Worm (Caenorhabditis elegans) whole organism, L4 larva: Measurements from ENCODE around the gene suox-1.
A peak's percentile ranks its signal among the peaks of the same experiment; 100 is the strongest.

Experiments used
- F10B5.3 ChIP-seq: sonication (generic microtip); optimal IDR thresholded peaks from 2 replicates; lab custom pipeline; 2016; ENCODE audit warnings: mild to moderate bottlenecking, missing genetic modification characterization, missing compliant biosample characterization
- T20F7.1 ChIP-seq: fragments of 200-800 bp; sonication (Bioruptor generic); optimal IDR thresholded peaks from 2 replicates; lab custom pipeline; 2018; ENCODE audit warnings: mild to moderate bottlenecking, missing genetic modification characterization, missing compliant biosample characterization
- Y105C5A.15 ChIP-seq: fragments of 200-800 bp; sonication (Bioruptor generic); IDR thresholded peaks from 2 replicates; pipeline ENCODE4 v1.3.6; 2022; ENCODE audit warnings: missing genetic modification characterization, missing compliant biosample characterization
- Y75B8A.6 ChIP-seq: fragments of 200-800 bp; sonication (Bioruptor generic); IDR thresholded peaks from 2 replicates; pipeline ENCODE4 v1.3.6; 2022; ENCODE audit warnings: missing genetic modification reagents, missing genetic modification characterization, missing compliant biosample characterization
- aly-2 ChIP-seq: sonication (generic microtip); optimal IDR thresholded peaks from 2 replicates; lab custom pipeline; 2018; ENCODE audit warnings: missing biosample characterization, missing genetic modification characterization
- arid-1 ChIP-seq: fragments of 200-800 bp; sonication (Bioruptor generic); conservative IDR thresholded peaks from 2 replicates; pipeline ENCODE4 v1.3.6; 2022; ENCODE audit warnings: missing genetic modification reagents, missing genetic modification characterization, missing compliant biosample characterization
- ceh-32 ChIP-seq: sonication (generic microtip); optimal IDR thresholded peaks from 2 replicates; lab custom pipeline; 2016; ENCODE audit warnings: mild to moderate bottlenecking, missing genetic modification characterization, missing compliant biosample characterization; ENCODE audit not compliant: poor library complexity
- ceh-44 ChIP-seq: fragments of 200-800 bp; sonication (Bioruptor generic); IDR thresholded peaks from 2 replicates; pipeline ENCODE4 v1.3.6; 2022; ENCODE audit warnings: missing genetic modification reagents, missing genetic modification characterization, missing compliant biosample characterization
- ces-1 ChIP-seq: fragments of 150-350 bp; sonication (generic microtip); optimal IDR thresholded peaks from 4 replicates; lab custom pipeline; 2014; ENCODE audit warnings: missing biosample characterization, missing genetic modification reagents, missing genetic modification characterization
- cey-2 ChIP-seq: sonication (generic microtip); optimal IDR thresholded peaks from 3 replicates; lab custom pipeline; 2017; ENCODE audit warnings: missing genetic modification characterization, mild to moderate bottlenecking, missing compliant biosample characterization, antibody characterized with exemption, borderline replicate concordance; ENCODE audit not compliant: insufficient read depth
- daf-16 ChIP-seq, 3 experiments: sonication (generic microtip); optimal IDR thresholded peaks; 2 replicates each; lab custom pipeline; 2016 to 2017; ENCODE audit warnings: missing genetic modification characterization in 3 of 3, missing genetic modification reagents in 3 of 3, mild to moderate bottlenecking in 2 of 3, missing compliant biosample characterization in 2 of 3, missing biosample characterization in 1 of 3, moderate library complexity in 1 of 3
- daf-19 ChIP-seq: fragments of 200-800 bp; sonication (Bioruptor generic); conservative IDR thresholded peaks from 2 replicates; pipeline ENCODE4 v1.3.6; 2022; ENCODE audit warnings: missing genetic modification characterization, missing compliant biosample characterization
- dpl-1 ChIP-seq: fragments of 150-350 bp; optimal IDR thresholded peaks from 2 replicates; lab custom pipeline; 2014; ENCODE audit warnings: missing biosample characterization, missing genetic modification reagents, missing genetic modification characterization
- gei-8 ChIP-seq: fragments of 200-800 bp; sonication (Bioruptor generic); optimal IDR thresholded peaks from 2 replicates; lab custom pipeline; 2018; ENCODE audit warnings: mild to moderate bottlenecking, missing genetic modification characterization, missing compliant biosample characterization
- hlh-11 ChIP-seq: fragments of 200-800 bp; sonication (Bioruptor generic); optimal IDR thresholded peaks from 2 replicates; lab custom pipeline; 2018; ENCODE audit warnings: mild to moderate bottlenecking, missing genetic modification characterization, missing compliant biosample characterization
- lim-7 ChIP-seq: fragments of 200-800 bp; sonication (Bioruptor generic); IDR thresholded peaks from 2 replicates; pipeline ENCODE4 v1.3.6; 2022; ENCODE audit warnings: missing genetic modification characterization, missing compliant biosample characterization
- lin-1 ChIP-seq: fragments of 200-800 bp; sonication (Bioruptor generic); IDR thresholded peaks from 2 replicates; pipeline ENCODE4 v1.3.6; 2022; ENCODE audit warnings: missing genetic modification reagents, missing genetic modification characterization, missing compliant biosample characterization
- lin-13 ChIP-seq: fragments of 150-350 bp; optimal IDR thresholded peaks from 2 replicates; lab custom pipeline; 2014; ENCODE audit warnings: missing biosample characterization, missing genetic modification reagents, missing genetic modification characterization
- lin-15B ChIP-seq: fragments of 150-350 bp; sonication (generic microtip); optimal IDR thresholded peaks from 3 replicates; lab custom pipeline; 2014; ENCODE audit warnings: missing biosample characterization, missing genetic modification characterization
- mdl-1 ChIP-seq, 2 experiments: fragments of 150-350 bp in 1 of 2; sonication (generic microtip) in 1 of 2; optimal IDR thresholded peaks; 2 replicates each; lab custom pipeline; 2014 to 2017; ENCODE audit warnings: missing biosample characterization in 2 of 2, missing genetic modification characterization in 2 of 2
- mes-2 ChIP-seq: sonication (generic microtip); optimal IDR thresholded peaks from 2 replicates; lab custom pipeline; 2016; ENCODE audit warnings: missing genotype, mild to moderate bottlenecking, missing genetic modification characterization, missing compliant biosample characterization; ENCODE audit not compliant: poor library complexity, severe bottlenecking
- mxl-3 ChIP-seq: fragments of 200-800 bp; sonication (Bioruptor generic); optimal IDR thresholded peaks from 2 replicates; lab custom pipeline; 2018; ENCODE audit warnings: mild to moderate bottlenecking, missing genetic modification characterization, missing compliant biosample characterization
- nhr-10 ChIP-seq: fragments of 150-350 bp; optimal IDR thresholded peaks from 2 replicates; lab custom pipeline; 2014; ENCODE audit warnings: missing biosample characterization, missing genetic modification characterization
- nhr-102 ChIP-seq: sonication (generic microtip); optimal IDR thresholded peaks from 2 replicates; lab custom pipeline; 2016; ENCODE audit warnings: mild to moderate bottlenecking, missing genetic modification characterization, moderate library complexity, missing compliant biosample characterization
- nhr-11 ChIP-seq: fragments of 150-350 bp; optimal IDR thresholded peaks from 2 replicates; lab custom pipeline; 2014; ENCODE audit warnings: missing biosample characterization, missing genetic modification characterization
- nhr-111 ChIP-seq: fragments of 200-800 bp; sonication (Bioruptor generic); optimal IDR thresholded peaks from 2 replicates; lab custom pipeline; 2018; ENCODE audit warnings: mild to moderate bottlenecking, missing genetic modification characterization, missing compliant biosample characterization
- nhr-48 ChIP-seq: sonication (generic microtip); optimal IDR thresholded peaks from 2 replicates; lab custom pipeline; 2016; ENCODE audit warnings: mild to moderate bottlenecking, missing genetic modification characterization, missing compliant biosample characterization
- nhr-77 ChIP-seq: fragments of 150-350 bp; optimal IDR thresholded peaks from 2 replicates; lab custom pipeline; 2014; ENCODE audit warnings: missing biosample characterization, missing genetic modification characterization
- set-16 ChIP-seq: fragments of 200-800 bp; sonication (Bioruptor generic); IDR thresholded peaks from 2 replicates; pipeline ENCODE4 v1.3.6; 2022; ENCODE audit warnings: missing genetic modification reagents, missing genetic modification characterization, missing compliant biosample characterization
- skn-1 ChIP-seq: fragments of 150-350 bp; optimal IDR thresholded peaks from 2 replicates; lab custom pipeline; 2014; ENCODE audit warnings: missing biosample characterization, missing genetic modification characterization
- snpc-4 ChIP-seq: fragments of 150-350 bp; optimal IDR thresholded peaks from 2 replicates; lab custom pipeline; 2014; ENCODE audit warnings: missing biosample characterization, missing genetic modification characterization
- tag-97 ChIP-seq: fragments of 200-800 bp; sonication (Bioruptor generic); IDR thresholded peaks from 2 replicates; pipeline ENCODE4 v1.3.6; 2022; ENCODE audit warnings: missing genetic modification characterization, missing compliant biosample characterization
- unc-130 ChIP-seq: sonication (generic microtip); optimal IDR thresholded peaks from 2 replicates; lab custom pipeline; 2016; ENCODE audit warnings: missing genetic modification reagents, missing genetic modification characterization, missing compliant biosample characterization
- unc-62 ChIP-seq, 3 experiments: fragments of 150-350 bp in 1 of 3; sonication (generic microtip); optimal IDR thresholded peaks in 2 of 3; peaks in 1 of 3; 1 replicate in 1 of 3; 2 replicates in 2 of 3; lab custom pipeline; 2014 to 2017; ENCODE audit warnings: missing biosample characterization in 3 of 3, missing genetic modification characterization in 3 of 3, missing genetic modification reagents in 3 of 3, missing genotype in 1 of 3
- vab-7 ChIP-seq: fragments of 200-800 bp; sonication (Bioruptor generic); IDR thresholded peaks from 2 replicates; pipeline ENCODE4 v1.3.6; 2022; ENCODE audit warnings: missing genetic modification reagents, missing genetic modification characterization, missing compliant biosample characterization
- zfp-2 ChIP-seq: sonication (generic microtip); optimal IDR thresholded peaks from 2 replicates; lab custom pipeline; 2016; ENCODE audit warnings: mild to moderate bottlenecking, missing genetic modification characterization, missing compliant biosample characterization
- zip-11 ChIP-seq: fragments of 200-800 bp; sonication (Bioruptor generic); IDR thresholded peaks from 2 replicates; pipeline ENCODE4 v1.3.6; 2022; ENCODE audit warnings: missing genetic modification characterization, missing compliant biosample characterization

Gene suox-1

DNA sequence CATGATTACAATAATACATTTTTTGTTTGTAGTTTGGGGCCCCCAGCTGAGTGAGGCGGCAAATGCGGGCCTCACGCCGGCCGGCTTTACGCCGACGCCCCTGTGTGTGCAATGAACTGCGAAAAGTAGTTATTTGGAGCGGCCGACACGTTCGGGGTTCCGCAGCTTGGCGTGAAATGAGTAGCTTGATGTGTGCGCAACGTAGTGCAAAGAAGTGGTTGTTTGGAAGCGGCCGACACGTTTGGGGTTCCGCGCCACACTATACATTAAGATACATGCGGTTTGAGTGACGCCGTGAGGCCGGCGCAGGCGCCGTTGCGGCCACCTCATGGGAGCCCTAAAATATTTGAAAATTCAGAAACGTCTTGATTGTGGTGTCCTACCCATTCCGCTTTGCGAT, 28.7 kb upstream of the suox-1 start (continued):
- TF ChIP-seq snpc-4 (tag; lab: Kevin White, UChicago) (no peak), gei-8 (no peak)
- TF ChIP-seq, all 104 proteins: peak for 3

- TF ChIP-seq mes-2 (tag; lab: Kevin White, UChicago) (no peak), mdl-1 (tag; optimal IDR thresholded peaks at IDR 0.05; lab: Kevin White, UChicago) (no peak), nhr-48 (tag; lab: Kevin White, UChicago) (peak; percentile 6), snpc-4 (tag; lab: Kevin White, UChicago) (no peak)
- TF ChIP-seq, all 104 proteins: peak for 1
Observed at ce11 chrX:15469957-15470548, 27.3 kb upstream of the suox-1 start.

ce11 chrX:15477309-15477708, 20.0 kb upstream of the suox-1 start, which contains the start of gene exc-1:
TSS of gene exc-1 (minus strand) at chrX:15477409.
- TF ChIP-seq dpl-1 (GFP tag; lab: Kevin White, UChicago) (no peak), nhr-102 (tag; lab: Kevin White, UChicago) (no peak), arid-1 (no peak), cey-2 (tag; lab: Kevin White, UChicago) (no peak), ceh-44 (no peak), daf-16 (GFP tag; optimal IDR thresholded peaks at IDR 0.05; lab: Kevin White, UChicago) (no peak), daf-16 (tag; optimal IDR thresholded peaks at IDR 0.05; lab: Kevin White, UChicago) (no peak), nhr-77 (no peak), F10B5.3 (tag; lab: Kevin White, UChicago) (no peak), nhr-11 (tag; lab: Kevin White, UChicago) (no peak), nhr-10 (no peak), unc-130 (GFP tag; lab: Kevin White, UChicago) (no peak), Y105C5A.15 (GFP tag; lab: Robert Waterston, UW) (no peak), tag-97 (GFP tag; lab: Robert Waterston, UW) (no peak), ceh-32 (tag; lab: Kevin White, UChicago) (no peak), lin-1 (no peak)

- no peak for TF ChIP-seq lim-7 (GFP tag; lab: Robert Waterston, UW)
- TF ChIP-seq nhr-111 (GFP tag; lab: Kevin White, UChicago), result no peak
- peak in 1 of 2 experiments; percentile 60 for TF ChIP-seq unc-62 (GFP tag; optimal IDR thresholded peaks at IDR 0.05 in 1 of 2; lab: Kevin White, UChicago)
- TF ChIP-seq unc-62 (tag; optimal IDR thresholded peaks at IDR 0.05; lab: Kevin White, UChicago), result no peak
- TF ChIP-seq T20F7.1 (GFP tag; lab: Kevin White, UChicago), result no peak
Observed at ce11 chrX:15478717-15479116, 18.6 kb upstream of the suox-1 start, which contains the start of gene gcy-36. TSS of gene gcy-36 (plus strand) at chrX:15479017.

DNA sequence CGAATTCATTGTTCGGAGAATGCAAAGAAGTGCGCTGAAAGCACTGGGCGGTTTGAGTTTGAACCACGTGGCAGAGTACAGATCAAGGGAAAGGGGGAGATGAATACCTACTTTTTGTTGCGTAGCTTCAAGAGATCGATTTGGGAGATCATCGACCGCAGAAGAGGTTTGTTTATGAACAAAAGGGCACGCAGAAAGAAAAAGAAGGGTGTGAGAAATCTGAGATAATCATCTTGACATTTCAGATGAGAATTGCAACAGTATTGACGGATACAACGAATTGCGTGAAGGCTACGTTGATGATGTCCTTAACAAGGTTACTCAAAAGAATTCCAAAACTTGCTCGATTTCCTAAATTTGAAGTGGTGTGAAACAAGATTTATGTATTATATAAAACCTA, 12.1 kb upstream of the suox-1 start:
- TF ChIP-seq cey-2 (tag; lab: Kevin White, UChicago) (no peak), unc-62 (GFP tag; optimal IDR thresholded peaks at IDR 0.05 in 1 of 2; lab: Kevin White, UChicago) (peak in 1 of 2 experiments; percentile 4), unc-62 (tag; optimal IDR thresholded peaks at IDR 0.05; lab: Kevin White, UChicago) (no peak), lin-13 (no peak)

DNA sequence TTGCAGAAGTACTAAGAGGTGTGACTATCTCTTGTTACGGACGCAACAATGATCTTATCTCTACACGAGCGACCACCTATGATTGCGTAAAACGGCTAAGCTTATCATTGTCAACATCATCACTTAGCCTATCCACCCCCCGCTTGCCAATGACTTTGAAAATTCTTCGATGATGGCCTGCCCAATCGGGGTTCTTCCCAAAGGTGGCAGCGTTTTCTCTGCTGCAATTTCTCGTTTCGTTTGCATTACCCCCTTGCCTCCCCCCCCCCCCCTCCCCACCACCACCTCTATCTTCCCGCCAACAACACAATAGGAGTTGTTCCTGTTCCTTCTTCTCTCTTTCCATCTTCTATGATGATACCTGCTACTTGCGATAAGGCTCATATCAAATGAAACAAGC, 10.2 kb upstream of the suox-1 start:
- peak; percentile 45; the same call in 1 of the 2 replicates for TF ChIP-seq set-16
- no peak for TF ChIP-seq lin-15B (tag; lab: Kevin White, UChicago)
- TF ChIP-seq aly-2 (tag; lab: Kevin White, UChicago), result no peak
- no peak for TF ChIP-seq ces-1 (GFP tag; lab: Kevin White, UChicago)
- no peak for TF ChIP-seq Y105C5A.15 (GFP tag; lab: Robert Waterston, UW)
- TF ChIP-seq snpc-4 (tag; lab: Kevin White, UChicago), result no peak
- no peak for TF ChIP-seq vab-7 (GFP tag; lab: Robert Waterston, UW)
- TF ChIP-seq daf-19 (GFP tag; lab: Robert Waterston, UW), result no peak
- no peak for TF ChIP-seq skn-1 (tag; lab: Kevin White, UChicago)
- peak; percentile 5 for TF ChIP-seq hlh-11 (tag; lab: Kevin White, UChicago)
- peak; percentile 69 for TF ChIP-seq mxl-3 (GFP tag; lab: Kevin White, UChicago)
- TF ChIP-seq zip-11 (GFP tag; lab: Robert Waterston, UW), result no peak
- TF ChIP-seq zfp-2 (tag; lab: Kevin White, UChicago), result no peak
- no peak for TF ChIP-seq Y75B8A.6 (GFP tag; lab: Robert Waterston, UW)
